Fruit fly (Drosophila melanogaster): ENCODE results near the gene Kah.

DNA sequence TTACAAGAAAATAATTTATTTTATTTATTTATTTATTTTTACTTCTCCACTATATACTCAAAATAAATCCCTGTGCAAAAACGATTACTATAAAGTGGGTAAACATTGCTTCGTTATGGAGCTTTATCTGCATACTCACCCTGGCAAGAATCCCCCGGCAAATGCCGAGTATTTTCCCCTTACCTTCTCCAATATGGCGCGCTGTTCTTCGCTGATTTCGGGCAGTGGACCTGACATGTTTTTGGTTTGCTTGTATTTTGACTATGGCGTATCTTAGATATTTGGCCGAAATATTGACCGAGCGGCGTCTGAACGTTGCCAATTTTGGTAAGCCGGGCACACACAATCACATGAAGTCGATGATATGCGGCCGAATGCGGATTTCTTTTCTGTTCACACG lies 14.1 kb upstream of the Kah start:
- TF ChIP-seq insv (optimal IDR thresholded peaks at IDR 0.05) (no peak), Myc (optimal IDR thresholded peaks at IDR 0.05) (no peak), psq (optimal IDR thresholded peaks at IDR 0.05) (no peak), Sin3A (optimal IDR thresholded peaks at IDR 0.05) (no peak)

Measured in Kc167 (cell line).